Fruit fly (Drosophila melanogaster) S2 (cell line): Measurements from ENCODE around the gene CG17560.

Experiments
- CG8478 ChIP-seq: fragments of >200 bp; optimal IDR thresholded peaks from 2 replicates; lab custom pipeline; 2018
- CTCF ChIP-seq, 2 experiments: fragments of >200 bp; optimal IDR thresholded peaks; 2 replicates each; lab custom pipeline; 2018

dm6 chr3R:16600735-16601134, 17.0 kb upstream of the CG17560 start:
- TF ChIP-seq CG8478 (lab: Kevin White, UChicago) (no peak), CTCF (optimal IDR thresholded peaks at IDR 0.05; lab: Kevin White, UChicago) (no peak)
